Fruit fly (Drosophila melanogaster) whole organism, embryonic: ENCODE results near the gene Tbcd.

Experiments
- BEAF-32 ChIP-seq: fragments of 200-800 bp; sonication (Bioruptor generic); optimal IDR thresholded peaks from 3 replicates; lab custom pipeline; 2017; ENCODE audit warnings: missing biosample characterization, missing genetic modification characterization, mild to moderate bottlenecking, moderate library complexity, missing genetic modification reagents
- CG10431 ChIP-seq: fragments of 200-800 bp; sonication (Bioruptor generic); optimal IDR thresholded peaks from 3 replicates; lab custom pipeline; 2018; ENCODE audit warnings: missing biosample characterization, mild to moderate bottlenecking, missing genetic modification characterization
- CG10565 ChIP-seq: fragments of 200-800 bp; sonication (Bioruptor generic); optimal IDR thresholded peaks from 3 replicates; lab custom pipeline; 2016; ENCODE audit warnings: missing biosample characterization, mild to moderate bottlenecking, missing genetic modification characterization
- CG11695 ChIP-seq: fragments of 200-800 bp; sonication (Bioruptor generic); IDR thresholded peaks from 3 replicates; pipeline ENCODE4 v1.3.6; 2022; ENCODE audit warnings: missing biosample characterization, missing genetic modification characterization
- CG11723 ChIP-seq: fragments of 200-800 bp; sonication (Bioruptor generic); optimal IDR thresholded peaks from 2 replicates; lab custom pipeline; 2017; ENCODE audit warnings: missing biosample characterization, mild to moderate bottlenecking, missing genetic modification characterization
- CG12155 ChIP-seq: fragments of 200-800 bp; sonication (Bioruptor generic); optimal IDR thresholded peaks from 3 replicates; lab custom pipeline; 2016; ENCODE audit warnings: missing biosample characterization, missing genetic modification characterization
- CG12219 ChIP-seq: fragments of 200-800 bp; sonication (Bioruptor generic); optimal IDR thresholded peaks from 3 replicates; lab custom pipeline; 2018; ENCODE audit warnings: missing biosample characterization, mild to moderate bottlenecking, missing genetic modification characterization
- CG13287 ChIP-seq: fragments of 200-800 bp; sonication (Bioruptor generic); IDR thresholded peaks from 2 replicates; pipeline ENCODE4 v1.3.6; 2022; ENCODE audit warnings: missing biosample characterization, missing genetic modification characterization; ENCODE audit not compliant: partially characterized antibody
- CG13775 ChIP-seq: fragments of 200-800 bp; sonication (Bioruptor generic); optimal IDR thresholded peaks from 3 replicates; lab custom pipeline; 2017; ENCODE audit warnings: missing biosample characterization, mild to moderate bottlenecking, missing genetic modification characterization
- CG15073 ChIP-seq: fragments of 200-800 bp; sonication (Bioruptor generic); optimal IDR thresholded peaks from 2 replicates; lab custom pipeline; 2016; ENCODE audit warnings: missing biosample characterization, missing genetic modification characterization
- CG18764 ChIP-seq: fragments of 200-800 bp; sonication (Bioruptor generic); optimal IDR thresholded peaks from 3 replicates; lab custom pipeline; 2016; ENCODE audit warnings: missing biosample characterization, missing genetic modification characterization
- CG2712 ChIP-seq: fragments of 200-800 bp; optimal IDR thresholded peaks from 3 replicates; lab custom pipeline; 2019; ENCODE audit warnings: missing biosample characterization, mild to moderate bottlenecking, missing genetic modification characterization, moderate library complexity
- CG31441 ChIP-seq: fragments of 200-800 bp; sonication (Bioruptor generic); IDR thresholded peaks from 2 replicates; pipeline ENCODE4 v1.3.6; 2022; ENCODE audit warnings: missing biosample characterization, missing genetic modification characterization
- CG3838 ChIP-seq: fragments of 200-800 bp; sonication (Bioruptor generic); optimal IDR thresholded peaks from 3 replicates; lab custom pipeline; 2016; ENCODE audit warnings: missing biosample characterization, missing genetic modification characterization
- CG6765 ChIP-seq: fragments of 200-800 bp; sonication (Bioruptor generic); optimal IDR thresholded peaks from 3 replicates; lab custom pipeline; 2017; ENCODE audit warnings: missing biosample characterization, mild to moderate bottlenecking, missing genetic modification characterization
- CG8281 ChIP-seq: fragments of 200-800 bp; sonication (Bioruptor generic); optimal IDR thresholded peaks from 2 replicates; lab custom pipeline; 2018; ENCODE audit warnings: missing biosample characterization, mild to moderate bottlenecking, missing genetic modification characterization, moderate library complexity
- CG9215 ChIP-seq: fragments of 200-800 bp; sonication (Bioruptor generic); IDR thresholded peaks from 2 replicates; pipeline ENCODE4 v1.3.6; 2022; ENCODE audit warnings: missing biosample characterization, missing genetic modification characterization
- CG9437 ChIP-seq: fragments of 200-800 bp; sonication (Bioruptor generic); optimal IDR thresholded peaks from 2 replicates; lab custom pipeline; 2018; ENCODE audit warnings: missing biosample characterization, mild to moderate bottlenecking, missing genetic modification characterization
- CG9797 ChIP-seq: fragments of 200-800 bp; sonication (Bioruptor generic); optimal IDR thresholded peaks from 3 replicates; lab custom pipeline; 2018; ENCODE audit warnings: missing biosample characterization, mild to moderate bottlenecking, missing genetic modification characterization
- CG9932 ChIP-seq: fragments of 200-800 bp; sonication (Bioruptor generic); IDR thresholded peaks from 2 replicates; pipeline ENCODE4 v1.3.6; 2022; ENCODE audit warnings: missing biosample characterization, missing genetic modification characterization
- CHES-1-like ChIP-seq: fragments of 200-800 bp; sonication (Bioruptor generic); optimal IDR thresholded peaks from 2 replicates; lab custom pipeline; 2016; ENCODE audit warnings: missing biosample characterization, missing genetic modification characterization
- Doc3 ChIP-seq: fragments of 200-800 bp; sonication (Bioruptor generic); IDR thresholded peaks from 3 replicates; pipeline ENCODE4 v1.3.6; 2022; ENCODE audit warnings: missing biosample characterization, missing genetic modification characterization; ENCODE audit not compliant: partially characterized antibody
- Eip74EF ChIP-seq, 2 experiments: fragments of 200-800 bp in 1 of 2; fragments of >200 bp in 1 of 2; sonication (Bioruptor generic) in 1 of 2; optimal IDR thresholded peaks; 2 replicates each; lab custom pipeline; 2017 to 2019; ENCODE audit warnings: missing biosample characterization in 2 of 2, missing genetic modification characterization in 2 of 2, mild to moderate bottlenecking in 1 of 2, moderate library complexity in 1 of 2
- Ets97D ChIP-seq: fragments of 200-800 bp; sonication (Bioruptor generic); optimal IDR thresholded peaks from 3 replicates; lab custom pipeline; 2016; ENCODE audit warnings: missing biosample characterization, missing genetic modification characterization
- Fer3 ChIP-seq: fragments of 200-800 bp; sonication (Bioruptor generic); optimal IDR thresholded peaks from 2 replicates; lab custom pipeline; 2018; ENCODE audit warnings: missing biosample characterization, mild to moderate bottlenecking, missing genetic modification characterization, moderate library complexity
- HLHmδ ChIP-seq: fragments of 200-800 bp; sonication (Bioruptor generic); optimal IDR thresholded peaks from 2 replicates; lab custom pipeline; 2018; ENCODE audit warnings: missing biosample characterization, mild to moderate bottlenecking, missing genetic modification characterization, moderate library complexity
- Lim3 ChIP-seq: fragments of 200-800 bp; sonication (Bioruptor generic); IDR thresholded peaks from 2 replicates; pipeline ENCODE4 v1.3.6; 2022; ENCODE audit warnings: missing biosample characterization, missing genetic modification characterization
- Meics ChIP-seq: fragments of 200-800 bp; sonication (Bioruptor generic); optimal IDR thresholded peaks from 2 replicates; lab custom pipeline; 2017; ENCODE audit warnings: missing biosample characterization, mild to moderate bottlenecking, missing genetic modification characterization
- Pdp1 ChIP-seq, 2 experiments: fragments of 200-800 bp; sonication (Bioruptor generic); optimal IDR thresholded peaks; 3 replicates each; lab custom pipeline; 2016; ENCODE audit warnings: missing biosample characterization in 2 of 2, missing genetic modification characterization in 2 of 2, mild to moderate bottlenecking in 1 of 2, moderate library complexity in 1 of 2
- Sry-β ChIP-seq: fragments of 200-800 bp; sonication (Bioruptor generic); optimal IDR thresholded peaks from 2 replicates; lab custom pipeline; 2018; ENCODE audit warnings: missing biosample characterization, mild to moderate bottlenecking, missing genetic modification characterization, moderate library complexity
- Xrp1 ChIP-seq: fragments of 200-800 bp; sonication (Bioruptor generic); IDR thresholded peaks from 2 replicates; pipeline ENCODE4 v1.3.6; 2022; ENCODE audit warnings: missing biosample characterization, missing genetic modification characterization
- aop ChIP-seq: fragments of 200-800 bp; sonication (Bioruptor generic); IDR thresholded peaks from 2 replicates; pipeline ENCODE4 v1.3.6; 2022; ENCODE audit warnings: missing biosample characterization, missing genetic modification characterization
- ash1 ChIP-seq: fragments of 200-800 bp; sonication (Bioruptor generic); optimal IDR thresholded peaks from 2 replicates; lab custom pipeline; 2018; ENCODE audit warnings: missing biosample characterization, mild to moderate bottlenecking, missing genetic modification characterization
- az2 ChIP-seq: fragments of 200-800 bp; sonication (Bioruptor generic); optimal IDR thresholded peaks from 3 replicates; lab custom pipeline; 2016; ENCODE audit warnings: missing biosample characterization, missing genetic modification characterization
- bab2 ChIP-seq: fragments of 200-800 bp; sonication (Bioruptor generic); optimal IDR thresholded peaks from 2 replicates; lab custom pipeline; 2016; ENCODE audit warnings: missing biosample characterization, missing genetic modification characterization
- bbx ChIP-seq: fragments of 200-800 bp; sonication (Bioruptor generic); IDR thresholded peaks from 2 replicates; pipeline ENCODE4 v1.3.6; 2022; ENCODE audit warnings: missing biosample characterization, missing genetic modification characterization; ENCODE audit not compliant: partially characterized antibody
- crc ChIP-seq: fragments of 200-800 bp; sonication (Bioruptor generic); optimal IDR thresholded peaks from 2 replicates; lab custom pipeline; 2016; ENCODE audit warnings: missing biosample characterization, missing genetic modification characterization
- croc ChIP-seq: fragments of 200-800 bp; sonication (Bioruptor generic); conservative IDR thresholded peaks from 3 replicates; pipeline ENCODE4 v1.3.6; 2022; ENCODE audit warnings: missing biosample characterization, missing genetic modification characterization
- en ChIP-seq: fragments of 200-800 bp; sonication (Bioruptor generic); optimal IDR thresholded peaks from 2 replicates; lab custom pipeline; 2016; ENCODE audit warnings: missing biosample characterization, missing genetic modification characterization
- ewg ChIP-seq: fragments of 200-800 bp; sonication (Bioruptor generic); optimal IDR thresholded peaks from 3 replicates; lab custom pipeline; 2017; ENCODE audit warnings: mild to moderate bottlenecking, missing biosample characterization, missing genetic modification reagents, missing genetic modification characterization
- gem ChIP-seq: fragments of 200-800 bp; sonication (Bioruptor generic); optimal IDR thresholded peaks from 2 replicates; lab custom pipeline; 2019; ENCODE audit warnings: missing biosample characterization, mild to moderate bottlenecking, missing genetic modification characterization, moderate library complexity
- grn ChIP-seq: fragments of 200-800 bp; sonication (Bioruptor generic); optimal IDR thresholded peaks from 3 replicates; lab custom pipeline; 2017; ENCODE audit warnings: missing biosample characterization, missing genetic modification characterization
- gro ChIP-seq: fragments of 200-800 bp; sonication (Bioruptor generic); optimal IDR thresholded peaks from 2 replicates; lab custom pipeline; 2016; ENCODE audit warnings: missing biosample characterization, missing genetic modification characterization
- h ChIP-seq: fragments of >200 bp; optimal IDR thresholded peaks from 2 replicates; lab custom pipeline; 2017
- hkb ChIP-seq, 2 experiments: fragments of 200-800 bp in 1 of 2; fragments of >200 bp in 1 of 2; sonication (Bioruptor generic) in 1 of 2; IDR thresholded peaks in 1 of 2; optimal IDR thresholded peaks in 1 of 2; 2 replicates each; pipeline versions ENCODE4 v1.3.6 to Lab custom; 2017 to 2022; ENCODE audit warnings: missing biosample characterization in 1 of 2, missing genetic modification characterization in 1 of 2
- ind ChIP-seq: fragments of 200-800 bp; sonication (Bioruptor generic); optimal IDR thresholded peaks from 3 replicates; lab custom pipeline; 2016; ENCODE audit warnings: missing biosample characterization, missing genetic modification characterization
- kay ChIP-seq: fragments of 200-800 bp; sonication (Bioruptor generic); optimal IDR thresholded peaks from 2 replicates; lab custom pipeline; 2016; ENCODE audit warnings: missing biosample characterization, missing genetic modification characterization
- lov ChIP-seq, 2 experiments: fragments of 200-800 bp in 1 of 2; fragments of >200 bp in 1 of 2; sonication (Bioruptor generic) in 1 of 2; IDR thresholded peaks in 1 of 2; optimal IDR thresholded peaks in 1 of 2; 2 replicates in 1 of 2; 3 replicates in 1 of 2; pipeline versions ENCODE4 v1.3.6 to Lab custom; 2017 to 2022; ENCODE audit warnings: missing biosample characterization in 1 of 2, missing genetic modification characterization in 1 of 2
- nmo ChIP-seq: fragments of 200-800 bp; sonication (Bioruptor generic); optimal IDR thresholded peaks from 2 replicates; lab custom pipeline; 2018; ENCODE audit warnings: missing biosample characterization, mild to moderate bottlenecking, missing genetic modification characterization, moderate library complexity
- trh ChIP-seq: fragments of 200-800 bp; sonication (Bioruptor generic); optimal IDR thresholded peaks from 2 replicates; lab custom pipeline; 2016; ENCODE audit warnings: missing biosample characterization, missing genetic modification characterization

Tbcd gene

DNA sequence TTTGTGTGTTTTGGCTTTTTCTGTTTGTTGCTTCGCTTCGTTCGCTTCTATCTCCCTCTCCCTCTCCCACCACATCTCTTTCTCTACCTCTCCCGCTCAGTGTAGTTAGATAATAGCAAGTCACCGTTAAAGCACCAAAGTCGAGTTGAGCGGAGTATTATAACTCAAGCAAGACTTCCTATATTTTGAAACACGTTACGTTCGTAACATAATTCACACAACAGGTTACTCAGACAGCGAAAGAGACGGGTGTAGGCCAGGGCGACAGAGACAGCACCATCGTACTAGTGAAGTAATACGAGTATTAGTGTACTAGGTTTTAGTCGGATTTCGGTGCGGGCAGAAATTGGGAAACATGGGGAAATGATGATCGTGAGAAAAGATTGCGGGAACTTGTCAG, 26.3 kb downstream of the Tbcd start (continued):
- no peak for TF ChIP-seq hkb (optimal IDR thresholded peaks at IDR 0.05; lab: Kevin White, UChicago)
- TF ChIP-seq hkb (GFP tag; IDR thresholded peaks at IDR 0.05; lab: Robert Waterston, UW), result no peak
- TF ChIP-seq gro (GFP tag; lab: Kevin White, UChicago), result no peak
- TF ChIP-seq CG11695 (GFP tag; lab: Robert Waterston, UW), result no peak
- TF ChIP-seq en, result no peak
- no peak for TF ChIP-seq grn (GFP tag; lab: Kevin White, UChicago)
- TF ChIP-seq CG12155 (GFP tag; lab: Kevin White, UChicago), result no peak
- TF ChIP-seq croc, result no peak
- no peak for TF ChIP-seq CG8281 (tag; lab: Kevin White, UChicago)
- TF ChIP-seq Eip74EF (GFP tag; optimal IDR thresholded peaks at IDR 0.05; lab: Kevin White, UChicago), result peak in 1 of 2 experiments; percentile 78
- TF ChIP-seq BEAF-32 (GFP tag; lab: Kevin White, UChicago), result no peak
- no peak for TF ChIP-seq CG31441 (GFP tag; lab: Robert Waterston, UW)
- TF ChIP-seq Meics (GFP tag; lab: Kevin White, UChicago), result no peak
- no peak for TF ChIP-seq CG10431 (GFP tag; lab: Kevin White, UChicago)
- TF ChIP-seq crc (GFP tag; lab: Kevin White, UChicago), result no peak
- TF ChIP-seq Doc3 (GFP tag; lab: Robert Waterston, UW), result no peak
- TF ChIP-seq CG9215, result no peak
- TF ChIP-seq trh, result no peak
- TF ChIP-seq CG13775 (GFP tag; lab: Kevin White, UChicago), result no peak
- no peak for TF ChIP-seq Xrp1 (GFP tag; lab: Robert Waterston, UW)
- no peak for TF ChIP-seq ash1 (GFP tag; lab: Kevin White, UChicago)
- TF ChIP-seq gem (tag; lab: Kevin White, UChicago), result no peak
- TF ChIP-seq Pdp1 (GFP tag; optimal IDR thresholded peaks at IDR 0.05; lab: Kevin White, UChicago), result peak in 1 of 2 experiments; percentile 87
- no peak for TF ChIP-seq HLHmδ (GFP tag; lab: Kevin White, UChicago)
- TF ChIP-seq CG13287 (GFP tag; lab: Robert Waterston, UW), result no peak
- TF ChIP-seq ewg (GFP tag; lab: Kevin White, UChicago), result no peak
- TF ChIP-seq kay, result no peak
- TF ChIP-seq nmo (GFP tag; lab: Kevin White, UChicago), result no peak
- TF ChIP-seq az2, result no peak
- TF ChIP-seq CG9437 (GFP tag; lab: Kevin White, UChicago), result no peak
- TF ChIP-seq CG6765 (GFP tag; lab: Kevin White, UChicago), result no peak
- no peak for TF ChIP-seq CG9932
- no peak for TF ChIP-seq CG11723 (GFP tag; lab: Kevin White, UChicago)
- TF ChIP-seq bbx (GFP tag; lab: Robert Waterston, UW), result no peak
- TF ChIP-seq CG2712 (tag; lab: Kevin White, UChicago), result no peak
- no peak for TF ChIP-seq CG9797
- TF ChIP-seq CG12219 (GFP tag; lab: Kevin White, UChicago), result no peak
- TF ChIP-seq CG18764 (GFP tag; lab: Kevin White, UChicago), result no peak
- TF ChIP-seq CG10565 (GFP tag; lab: Kevin White, UChicago), result no peak
- TF ChIP-seq CG3838 (GFP tag; lab: Kevin White, UChicago), result no peak
- no peak for TF ChIP-seq Sry-β (GFP tag; lab: Kevin White, UChicago)
- no peak for TF ChIP-seq Ets97D
- no peak for TF ChIP-seq h (lab: Kevin White, UChicago)
- no peak for TF ChIP-seq CG15073 (GFP tag; lab: Kevin White, UChicago)
- TF ChIP-seq ind (GFP tag; lab: Kevin White, UChicago), result no peak
- no peak for TF ChIP-seq lov (optimal IDR thresholded peaks at IDR 0.05; lab: Kevin White, UChicago)
- no peak for TF ChIP-seq lov (GFP tag; IDR thresholded peaks at IDR 0.05; lab: Robert Waterston, UW)
- no peak for TF ChIP-seq Lim3
- TF ChIP-seq bab2 (GFP tag; lab: Kevin White, UChicago), result no peak
- no peak for TF ChIP-seq CHES-1-like (GFP tag; lab: Kevin White, UChicago)
- no peak for TF ChIP-seq Fer3 (tag; lab: Kevin White, UChicago)
- peak; percentile 38; the same call in 1 of the 2 replicates for TF ChIP-seq aop
